Worm (Caenorhabditis elegans) whole organism, late embryonic: ENCODE results near the gene ugt-48.

ENCODE experiments used
- F13H6.1 ChIP-seq: sonication (generic microtip); optimal IDR thresholded peaks from 2 replicates; lab custom pipeline; 2016; ENCODE audit warnings: missing genetic modification characterization, missing compliant biosample characterization
- ceh-2 ChIP-seq: sonication (generic microtip); optimal IDR thresholded peaks from 2 replicates; lab custom pipeline; 2016; ENCODE audit warnings: missing genotype, missing genetic modification characterization, missing compliant biosample characterization
- elt-2 ChIP-seq: sonication (generic microtip); optimal IDR thresholded peaks from 2 replicates; lab custom pipeline; 2016; ENCODE audit warnings: missing genetic modification reagents, missing genetic modification characterization, missing compliant biosample characterization
- ets-4 ChIP-seq: sonication (generic microtip); optimal IDR thresholded peaks from 2 replicates; lab custom pipeline; 2016; ENCODE audit warnings: missing genetic modification characterization, missing compliant biosample characterization
- fkh-10 ChIP-seq: fragments of 150-350 bp; optimal IDR thresholded peaks from 2 replicates; lab custom pipeline; 2014; ENCODE audit warnings: missing biosample characterization, missing genetic modification reagents, missing genetic modification characterization
- hlh-13 ChIP-seq: fragments of 200-800 bp; sonication (Bioruptor generic); optimal IDR thresholded peaks from 2 replicates; lab custom pipeline; 2018; ENCODE audit warnings: mild to moderate bottlenecking, missing genetic modification characterization, missing compliant biosample characterization
- nfya-1 ChIP-seq: sonication (generic microtip); optimal IDR thresholded peaks from 2 replicates; lab custom pipeline; 2017; ENCODE audit warnings: missing genetic modification characterization, mild to moderate bottlenecking, missing compliant biosample characterization, antibody characterized with exemption, moderate library complexity
- nhr-11 ChIP-seq: fragments of 150-350 bp; optimal IDR thresholded peaks from 2 replicates; lab custom pipeline; 2014; ENCODE audit warnings: missing biosample characterization, missing genetic modification characterization
- pha-2 ChIP-seq: sonication (generic microtip); optimal IDR thresholded peaks from 2 replicates; lab custom pipeline; 2017; ENCODE audit warnings: mild to moderate bottlenecking, missing genetic modification characterization, missing compliant biosample characterization
- pha-4 ChIP-seq: fragments of 150-350 bp; optimal IDR thresholded peaks from 2 replicates; lab custom pipeline; 2018; ENCODE audit warnings: missing biosample characterization, missing genetic modification reagents, missing genetic modification characterization
- pqm-1 ChIP-seq: sonication (generic microtip); optimal IDR thresholded peaks from 2 replicates; lab custom pipeline; 2016; ENCODE audit warnings: missing genetic modification characterization, missing compliant biosample characterization
- sox-4 ChIP-seq: sonication (generic microtip); optimal IDR thresholded peaks from 2 replicates; lab custom pipeline; 2017; ENCODE audit warnings: mild to moderate bottlenecking, missing genetic modification characterization, inconsistent platforms, missing compliant biosample characterization
- unc-3 ChIP-seq, 2 experiments: fragments of 200-800 bp in 1 of 2; sonication (Bioruptor generic) in 1 of 2; sonication (generic microtip) in 1 of 2; conservative IDR thresholded peaks in 1 of 2; optimal IDR thresholded peaks in 1 of 2; 2 replicates each; pipeline versions ENCODE4 v1.3.6 to Lab custom; 2016 to 2022; ENCODE audit warnings: missing compliant biosample characterization in 2 of 2, missing genetic modification characterization in 2 of 2, missing genetic modification reagents in 1 of 2
- zip-5 ChIP-seq: sonication (generic microtip); optimal IDR thresholded peaks from 2 replicates; lab custom pipeline; 2016; ENCODE audit warnings: missing genetic modification characterization, missing compliant biosample characterization

DNA sequence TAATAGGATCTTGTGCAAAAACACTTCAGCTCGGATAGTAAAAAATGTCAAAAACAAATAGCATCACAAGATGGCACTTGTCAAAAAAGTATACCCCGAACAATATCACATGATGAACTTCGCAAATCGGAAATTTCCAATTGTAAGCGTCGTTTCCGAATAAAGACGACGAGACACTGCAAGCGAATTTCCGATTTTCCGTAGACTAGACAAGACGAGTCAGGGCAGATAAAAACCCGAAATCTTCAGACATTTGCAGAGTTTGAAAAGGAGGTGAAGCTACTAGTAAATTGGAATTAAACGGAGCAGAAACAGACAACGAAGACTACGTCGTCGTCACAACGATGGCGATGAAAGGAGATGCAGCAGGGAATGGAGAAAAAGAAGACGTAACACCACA is 23.8 kb upstream of the ugt-48 start:
- TF ChIP-seq pqm-1 (tag; lab: Kevin White, UChicago): no peak
- TF ChIP-seq pha-2 (tag; lab: Kevin White, UChicago): no peak
- no peak for TF ChIP-seq zip-5
- TF ChIP-seq hlh-13: no peak
- no peak for TF ChIP-seq unc-3 (GFP tag; conservative IDR thresholded peaks at IDR 0.05; lab: Robert Waterston, UW)
- TF ChIP-seq unc-3 (tag; optimal IDR thresholded peaks at IDR 0.05; lab: Kevin White, UChicago): no peak
- no peak for TF ChIP-seq ets-4 (tag; lab: Kevin White, UChicago)
- no peak for TF ChIP-seq nhr-11 (tag; lab: Kevin White, UChicago)
- no peak for TF ChIP-seq elt-2 (tag; lab: Kevin White, UChicago)
- no peak for TF ChIP-seq pha-4 (tag; lab: Kevin White, UChicago)
- TF ChIP-seq sox-4: no peak
- no peak for TF ChIP-seq fkh-10 (GFP tag; lab: Kevin White, UChicago)
- no peak for TF ChIP-seq nfya-1
- no peak for TF ChIP-seq F13H6.1 (tag; lab: Kevin White, UChicago)
- TF ChIP-seq ceh-2: no peak
